Worm (Caenorhabditis elegans) whole organism, early embryonic: ENCODE results near the gene T04C10.3.

Experiments used
- ama-1 ChIP-seq: fragments of 150-350 bp; optimal IDR thresholded peaks from 2 replicates; lab custom pipeline; 2014
- ets-7 ChIP-seq: sonication (generic microtip); optimal IDR thresholded peaks from 2 replicates; lab custom pipeline; 2016; ENCODE audit warnings: missing genotype, missing genetic modification characterization, missing compliant biosample characterization

- TF ChIP-seq ets-7 (tag; lab: Kevin White, UChicago), result peak; percentile 59
- no peak for TF ChIP-seq ama-1 (lab: Kevin White, UChicago)
Observed at ce11 chrX:14804706-14805105, 7.5 kb upstream of the T04C10.3 start.
